Worm (Caenorhabditis elegans) whole organism, L4 larva: ENCODE data around the gene srg-60.

Experiments used
- D1046.2 ChIP-seq: fragments of 200-800 bp; sonication (Bioruptor generic); IDR thresholded peaks from 2 replicates; pipeline ENCODE4 v1.3.6; 2022; ENCODE audit warnings: missing genetic modification characterization, missing compliant biosample characterization
- F44E2.7 ChIP-seq: fragments of 200-800 bp; sonication (Bioruptor generic); IDR thresholded peaks from 2 replicates; pipeline ENCODE4 v2.1.2; 2022; ENCODE audit warnings: missing genetic modification characterization, missing compliant biosample characterization
- T26A8.4 ChIP-seq: fragments of 200-800 bp; sonication (Bioruptor generic); IDR thresholded peaks from 2 replicates; pipeline ENCODE4 v1.3.6; 2022; ENCODE audit warnings: missing genetic modification characterization, missing compliant biosample characterization
- Y5F2A.4 ChIP-seq: fragments of 200-800 bp; sonication (Bioruptor generic); optimal IDR thresholded peaks from 2 replicates; lab custom pipeline; 2018; ENCODE audit warnings: mild to moderate bottlenecking, missing genetic modification characterization, missing compliant biosample characterization
- Y75B8A.6 ChIP-seq: fragments of 200-800 bp; sonication (Bioruptor generic); IDR thresholded peaks from 2 replicates; pipeline ENCODE4 v1.3.6; 2022; ENCODE audit warnings: missing genetic modification reagents, missing genetic modification characterization, missing compliant biosample characterization
- aha-1 ChIP-seq: fragments of 150-350 bp; peaks from one replicate; lab custom pipeline; 2014; ENCODE audit warnings: missing biosample characterization, missing genetic modification characterization
- arid-1 ChIP-seq: fragments of 200-800 bp; sonication (Bioruptor generic); conservative IDR thresholded peaks from 2 replicates; pipeline ENCODE4 v1.3.6; 2022; ENCODE audit warnings: missing genetic modification reagents, missing genetic modification characterization, missing compliant biosample characterization
- ceh-32 ChIP-seq: sonication (generic microtip); optimal IDR thresholded peaks from 2 replicates; lab custom pipeline; 2016; ENCODE audit warnings: mild to moderate bottlenecking, missing genetic modification characterization, missing compliant biosample characterization; ENCODE audit not compliant: poor library complexity
- ceh-44 ChIP-seq: fragments of 200-800 bp; sonication (Bioruptor generic); IDR thresholded peaks from 2 replicates; pipeline ENCODE4 v1.3.6; 2022; ENCODE audit warnings: missing genetic modification reagents, missing genetic modification characterization, missing compliant biosample characterization
- daf-16 ChIP-seq, 3 experiments: sonication (generic microtip); optimal IDR thresholded peaks; 2 replicates each; lab custom pipeline; 2016 to 2017; ENCODE audit warnings: missing genetic modification characterization in 3 of 3, missing genetic modification reagents in 3 of 3, mild to moderate bottlenecking in 2 of 3, missing compliant biosample characterization in 2 of 3, missing biosample characterization in 1 of 3, moderate library complexity in 1 of 3
- daf-19 ChIP-seq: fragments of 200-800 bp; sonication (Bioruptor generic); conservative IDR thresholded peaks from 2 replicates; pipeline ENCODE4 v1.3.6; 2022; ENCODE audit warnings: missing genetic modification characterization, missing compliant biosample characterization
- daf-8 ChIP-seq: fragments of 200-800 bp; sonication (Bioruptor generic); IDR thresholded peaks from 2 replicates; pipeline ENCODE4 v1.3.6; 2022; ENCODE audit warnings: missing genetic modification characterization, missing compliant biosample characterization
- dmd-6 ChIP-seq: fragments of 200-800 bp; sonication (Bioruptor generic); IDR thresholded peaks from 2 replicates; pipeline ENCODE4 v1.3.6; 2022; ENCODE audit warnings: missing genetic modification reagents, missing genetic modification characterization, missing compliant biosample characterization
- dmd-8 ChIP-seq: fragments of 200-800 bp; sonication (Bioruptor generic); IDR thresholded peaks from 2 replicates; pipeline ENCODE4 v1.3.6; 2022; ENCODE audit warnings: missing genetic modification characterization, missing compliant biosample characterization
- duxl-1 ChIP-seq: sonication (generic microtip); optimal IDR thresholded peaks from 2 replicates; lab custom pipeline; 2016; ENCODE audit warnings: mild to moderate bottlenecking, missing genetic modification characterization, moderate library complexity, missing compliant biosample characterization; ENCODE audit not compliant: poor library complexity
- egl-27 ChIP-seq: sonication (generic microtip); optimal IDR thresholded peaks from 3 replicates; lab custom pipeline; 2017; ENCODE audit warnings: missing biosample characterization, missing genetic modification reagents, missing genetic modification characterization
- egl-43 ChIP-seq: fragments of 200-800 bp; sonication (Bioruptor generic); IDR thresholded peaks from 2 replicates; pipeline ENCODE4 v1.3.6; 2022; ENCODE audit warnings: missing genetic modification reagents, missing genetic modification characterization, missing compliant biosample characterization
- hif-1 ChIP-seq, 2 experiments: sonication (generic microtip); optimal IDR thresholded peaks; 2 replicates each; lab custom pipeline; 2016 to 2017; ENCODE audit warnings: missing compliant biosample characterization in 2 of 2, missing genetic modification characterization in 2 of 2, missing genetic modification reagents in 2 of 2, missing genotype in 2 of 2, mild to moderate bottlenecking in 1 of 2
- hlh-11 ChIP-seq: fragments of 200-800 bp; sonication (Bioruptor generic); optimal IDR thresholded peaks from 2 replicates; lab custom pipeline; 2018; ENCODE audit warnings: mild to moderate bottlenecking, missing genetic modification characterization, missing compliant biosample characterization
- jun-1 ChIP-seq: fragments of 150-350 bp; optimal IDR thresholded peaks from 2 replicates; lab custom pipeline; 2014; ENCODE audit warnings: missing biosample characterization, missing genetic modification reagents, missing genetic modification characterization
- lin-15B ChIP-seq: fragments of 150-350 bp; sonication (generic microtip); optimal IDR thresholded peaks from 3 replicates; lab custom pipeline; 2014; ENCODE audit warnings: missing biosample characterization, missing genetic modification characterization
- lin-39 ChIP-seq: fragments of 150-350 bp; optimal IDR thresholded peaks from 2 replicates; lab custom pipeline; 2014; ENCODE audit warnings: missing biosample characterization, missing genetic modification reagents, missing genetic modification characterization
- mdl-1 ChIP-seq, 2 experiments: fragments of 150-350 bp in 1 of 2; sonication (generic microtip) in 1 of 2; optimal IDR thresholded peaks; 2 replicates each; lab custom pipeline; 2014 to 2017; ENCODE audit warnings: missing biosample characterization in 2 of 2, missing genetic modification characterization in 2 of 2
- mxl-3 ChIP-seq: fragments of 200-800 bp; sonication (Bioruptor generic); optimal IDR thresholded peaks from 2 replicates; lab custom pipeline; 2018; ENCODE audit warnings: mild to moderate bottlenecking, missing genetic modification characterization, missing compliant biosample characterization
- nhr-11 ChIP-seq: fragments of 150-350 bp; optimal IDR thresholded peaks from 2 replicates; lab custom pipeline; 2014; ENCODE audit warnings: missing biosample characterization, missing genetic modification characterization
- nhr-111 ChIP-seq: fragments of 200-800 bp; sonication (Bioruptor generic); optimal IDR thresholded peaks from 2 replicates; lab custom pipeline; 2018; ENCODE audit warnings: mild to moderate bottlenecking, missing genetic modification characterization, missing compliant biosample characterization
- nhr-28 ChIP-seq: fragments of 150-350 bp; optimal IDR thresholded peaks from 2 replicates; lab custom pipeline; 2014; ENCODE audit warnings: missing biosample characterization, missing genetic modification characterization
- nhr-6 ChIP-seq: fragments of 150-350 bp; optimal IDR thresholded peaks from 2 replicates; lab custom pipeline; 2014; ENCODE audit warnings: missing biosample characterization, missing genetic modification characterization
- nhr-76 ChIP-seq: fragments of 150-350 bp; optimal IDR thresholded peaks from 2 replicates; lab custom pipeline; 2014; ENCODE audit warnings: missing biosample characterization, missing genetic modification characterization
- nhr-77 ChIP-seq: fragments of 150-350 bp; optimal IDR thresholded peaks from 2 replicates; lab custom pipeline; 2014; ENCODE audit warnings: missing biosample characterization, missing genetic modification characterization
- pha-4 ChIP-seq, 2 experiments: fragments of 150-350 bp in 1 of 2; fragments of 200-800 bp in 1 of 2; sonication (Bioruptor generic) in 1 of 2; IDR thresholded peaks in 1 of 2; optimal IDR thresholded peaks in 1 of 2; 2 replicates each; pipeline versions ENCODE4 v1.3.6 to Lab custom; 2014 to 2022; ENCODE audit warnings: missing genetic modification characterization in 2 of 2, missing genetic modification reagents in 2 of 2, missing biosample characterization in 1 of 2, missing compliant biosample characterization in 1 of 2
- pqm-1 ChIP-seq: sonication (generic microtip); optimal IDR thresholded peaks from 2 replicates; lab custom pipeline; 2017; ENCODE audit warnings: missing biosample characterization, missing genetic modification characterization
- sdz-12 ChIP-seq: fragments of 200-800 bp; sonication (Bioruptor generic); optimal IDR thresholded peaks from 2 replicates; lab custom pipeline; 2018; ENCODE audit warnings: mild to moderate bottlenecking, missing genetic modification characterization, missing compliant biosample characterization
- set-16 ChIP-seq: fragments of 200-800 bp; sonication (Bioruptor generic); IDR thresholded peaks from 2 replicates; pipeline ENCODE4 v1.3.6; 2022; ENCODE audit warnings: missing genetic modification reagents, missing genetic modification characterization, missing compliant biosample characterization
- skn-1 ChIP-seq: fragments of 150-350 bp; optimal IDR thresholded peaks from 2 replicates; lab custom pipeline; 2014; ENCODE audit warnings: missing biosample characterization, missing genetic modification characterization
- snpc-4 ChIP-seq: fragments of 150-350 bp; optimal IDR thresholded peaks from 2 replicates; lab custom pipeline; 2014; ENCODE audit warnings: missing biosample characterization, missing genetic modification characterization
- tag-97 ChIP-seq: fragments of 200-800 bp; sonication (Bioruptor generic); IDR thresholded peaks from 2 replicates; pipeline ENCODE4 v1.3.6; 2022; ENCODE audit warnings: missing genetic modification characterization, missing compliant biosample characterization
- unc-62 ChIP-seq, 3 experiments: fragments of 150-350 bp in 1 of 3; sonication (generic microtip); optimal IDR thresholded peaks in 2 of 3; peaks in 1 of 3; 1 replicate in 1 of 3; 2 replicates in 2 of 3; lab custom pipeline; 2014 to 2017; ENCODE audit warnings: missing biosample characterization in 3 of 3, missing genetic modification characterization in 3 of 3, missing genetic modification reagents in 3 of 3, missing genotype in 1 of 3
- zag-1 ChIP-seq: fragments of 150-350 bp; optimal IDR thresholded peaks from 2 replicates; lab custom pipeline; 2014; ENCODE audit warnings: missing biosample characterization, missing genetic modification characterization
- zip-2 ChIP-seq: fragments of 150-350 bp; optimal IDR thresholded peaks from 2 replicates; lab custom pipeline; 2014; ENCODE audit warnings: missing biosample characterization, missing genetic modification characterization
- ztf-11 ChIP-seq: fragments of 150-350 bp; optimal IDR thresholded peaks from 2 replicates; lab custom pipeline; 2014; ENCODE audit warnings: missing biosample characterization, missing genetic modification characterization

Gene srg-60

DNA sequence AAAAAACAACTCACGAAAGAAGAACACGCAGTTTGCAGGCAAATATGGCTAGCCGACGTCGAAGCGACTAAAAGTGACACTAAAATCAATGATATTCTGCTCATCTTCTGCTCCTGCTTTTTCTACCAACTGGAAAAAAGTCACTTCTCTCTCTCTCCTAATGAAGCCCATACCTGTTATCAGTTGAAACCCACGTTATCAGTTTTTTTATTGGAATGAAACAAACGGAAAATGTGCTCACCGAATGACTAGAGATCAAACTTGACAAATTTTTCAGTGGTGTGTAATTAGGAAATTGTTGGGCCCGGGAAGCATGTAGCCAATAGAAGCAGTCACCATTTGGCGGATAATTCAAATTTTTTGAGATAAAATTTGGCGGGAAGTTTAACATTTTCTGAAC, 11.0 kb downstream of the srg-60 start, which contains the start of gene C24B9.3:
Gene C24B9.3, minus strand, starts transcription at position 171 of the 400 bp plus-strand sequence.
- TF ChIP-seq nhr-11 (tag; lab: Kevin White, UChicago) (no peak), zip-2 (tag; lab: Kevin White, UChicago) (no peak), pqm-1 (tag; lab: Kevin White, UChicago) (peak; percentile 71), dmd-6 (GFP tag; lab: Robert Waterston, UW) (peak; percentile 74), daf-16 (GFP tag; optimal IDR thresholded peaks at IDR 0.05; lab: Kevin White, UChicago) (no peak), daf-16 (tag; optimal IDR thresholded peaks at IDR 0.05; lab: Kevin White, UChicago) (peak; percentile 75), nhr-77 (tag; lab: Kevin White, UChicago) (peak; percentile 45), ceh-32 (tag; lab: Kevin White, UChicago) (no peak), mxl-3 (GFP tag; lab: Kevin White, UChicago) (peak; percentile 26), nhr-76 (tag; lab: Kevin White, UChicago) (no peak), hlh-11 (tag; lab: Kevin White, UChicago) (peak; percentile 52), lin-39 (tag; lab: Kevin White, UChicago) (no peak), nhr-28 (tag; lab: Kevin White, UChicago) (peak; percentile 57)

DNA sequence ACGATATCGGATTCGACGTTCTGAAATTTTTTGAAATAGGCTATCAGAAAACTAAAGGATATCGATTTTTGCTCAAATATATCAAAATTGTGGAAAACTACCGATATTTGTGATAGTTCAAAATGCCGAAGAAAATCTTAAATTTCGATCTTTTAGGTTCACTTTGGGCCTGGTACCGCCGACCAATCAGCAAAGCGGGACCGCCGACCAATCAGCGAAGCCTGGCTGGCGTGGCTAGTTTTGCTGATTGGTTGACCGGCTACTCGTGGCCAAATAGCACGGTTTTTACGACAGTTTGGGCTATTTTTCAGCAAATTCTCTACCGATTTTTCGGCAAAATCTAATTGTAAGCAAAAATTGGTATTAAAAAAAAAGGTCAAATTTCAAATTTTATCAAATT, 12.3 kb downstream of the srg-60 start:
- TF ChIP-seq Y5F2A.4 (GFP tag; lab: Kevin White, UChicago) (no peak), hif-1 (tag; optimal IDR thresholded peaks at IDR 0.05; lab: Kevin White, UChicago) (no peak), tag-97 (no peak), ceh-44 (GFP tag; lab: Robert Waterston, UW) (no peak), nhr-111 (no peak), aha-1 (no peak), ztf-11 (tag; lab: Kevin White, UChicago) (no peak), mdl-1 (tag; optimal IDR thresholded peaks at IDR 0.05; lab: Kevin White, UChicago) (no peak), T26A8.4 (GFP tag; lab: Robert Waterston, UW) (no peak), lin-15B (tag; lab: Kevin White, UChicago) (no peak), daf-19 (GFP tag; lab: Robert Waterston, UW) (no peak), duxl-1 (tag; lab: Kevin White, UChicago) (no peak), pqm-1 (tag; lab: Kevin White, UChicago) (no peak), Y75B8A.6 (GFP tag; lab: Robert Waterston, UW) (no peak), snpc-4 (tag; lab: Kevin White, UChicago) (no peak), arid-1 (GFP tag; lab: Robert Waterston, UW) (no peak), egl-27 (tag; lab: Kevin White, UChicago) (no peak), pha-4 (GFP tag; IDR thresholded peaks at IDR 0.05; lab: Robert Waterston, UW) (no peak), pha-4 (tag; optimal IDR thresholded peaks at IDR 0.05; lab: Kevin White, UChicago) (no peak), nhr-6 (tag; lab: Kevin White, UChicago) (no peak)

- no peak for TF ChIP-seq dmd-8
- no peak for TF ChIP-seq skn-1 (tag; lab: Kevin White, UChicago)
- TF ChIP-seq set-16, result peak; percentile 62
- no peak for TF ChIP-seq hif-1 (tag; optimal IDR thresholded peaks at IDR 0.05; lab: Kevin White, UChicago)
- TF ChIP-seq D1046.2 (GFP tag; lab: Robert Waterston, UW), result 0 out of 2 replicates have a peak, but pooled peaks have one; percentile 29
These were observed 16.1 kb downstream of the srg-60 start for ce11 chrV:2706379-2706778.

ce11 chrV:2703299-2703698, 19.2 kb downstream of the srg-60 start:
- TF ChIP-seq sdz-12 (GFP tag; lab: Kevin White, UChicago) (peak; percentile 38), F44E2.7 (GFP tag; lab: Robert Waterston, UW) (0 out of 2 replicates have a peak, but pooled peaks have one; percentile 13), snpc-4 (tag; lab: Kevin White, UChicago) (no peak), aha-1 (peak; percentile 90), set-16 (peak; percentile 84), zag-1 (tag; lab: Kevin White, UChicago) (no peak), unc-62 (GFP tag; optimal IDR thresholded peaks at IDR 0.05 in 1 of 2; lab: Kevin White, UChicago) (no peak), unc-62 (tag; optimal IDR thresholded peaks at IDR 0.05; lab: Kevin White, UChicago) (no peak), daf-8 (no peak), D1046.2 (GFP tag; lab: Robert Waterston, UW) (no peak), egl-43 (GFP tag; lab: Robert Waterston, UW) (0 out of 2 replicates have a peak, but pooled peaks have one; percentile 24), jun-1 (no peak)
